Worm (Caenorhabditis elegans): ENCODE results near the gene srh-68.

Gene srh-68

DNA sequence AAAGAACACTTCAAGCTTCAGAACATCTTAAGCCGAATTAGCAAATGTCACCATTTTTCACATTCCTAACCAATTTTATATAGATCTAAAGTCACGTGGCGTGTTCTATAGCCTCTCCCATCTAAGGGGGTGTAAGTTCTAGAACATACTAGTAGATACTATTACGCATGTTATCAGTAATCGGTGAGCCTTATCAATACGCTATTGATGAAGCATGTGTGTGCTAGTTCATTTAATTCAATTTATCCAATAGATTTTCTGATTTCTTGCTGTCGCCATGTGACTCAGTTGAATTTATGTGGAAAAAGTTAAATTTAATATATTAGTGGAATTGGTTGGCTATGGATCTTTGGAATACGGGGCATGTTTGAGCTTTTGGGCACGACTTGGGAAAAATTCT lies 627 bp upstream of the srh-68 start:
- TF ChIP-seq mls-2 (tag; optimal IDR thresholded peaks at IDR 0.05) (no peak), ces-1 (GFP tag; optimal IDR thresholded peaks at IDR 0.05) (no peak), pha-4 (tag; optimal IDR thresholded peaks at IDR 0.05) (no peak), ztf-11 (tag; optimal IDR thresholded peaks at IDR 0.05) (no peak)

DNA sequence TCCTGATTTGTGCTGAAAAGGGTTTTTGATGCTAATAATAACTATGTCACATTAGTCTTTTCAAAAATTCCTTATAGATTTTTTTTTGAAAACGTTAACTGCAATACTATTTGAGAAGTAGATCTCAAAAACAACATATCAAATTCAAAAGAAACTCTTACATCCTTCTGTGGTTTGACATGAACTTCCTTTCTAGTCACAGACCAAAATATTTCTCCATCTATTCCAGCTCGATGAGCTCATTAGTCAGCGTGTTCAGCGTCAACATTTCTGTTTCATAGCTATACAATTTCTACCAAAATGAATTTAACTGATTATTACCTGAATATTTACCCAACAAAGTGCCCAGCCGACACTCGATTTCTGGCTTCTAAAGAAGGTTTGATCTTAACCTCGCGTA lies 1.5 kb downstream of the srh-68 start, which contains the start of gene srh-67:
Gene srh-67 (plus strand): TSS at position 301 of the 400 bp plus-strand sequence.
- TF ChIP-seq ceh-43 (GFP tag; optimal IDR thresholded peaks at IDR 0.05): no peak
- TF ChIP-seq ces-1 (GFP tag; optimal IDR thresholded peaks at IDR 0.05): no peak
- TF ChIP-seq hlh-1 (tag; optimal IDR thresholded peaks at IDR 0.05): no peak
- TF ChIP-seq unc-62 (GFP tag; optimal IDR thresholded peaks at IDR 0.05): no peak
- no peak for TF ChIP-seq pha-4 (tag; optimal IDR thresholded peaks at IDR 0.05)
- no peak for TF ChIP-seq nhr-28 (tag; optimal IDR thresholded peaks at IDR 0.05)
- TF ChIP-seq nhr-12 (tag; optimal IDR thresholded peaks at IDR 0.05): no peak
- TF ChIP-seq lsy-2 (tag; optimal IDR thresholded peaks at IDR 0.05): no peak
- no peak for TF ChIP-seq sptf-1 (tag; optimal IDR thresholded peaks at IDR 0.05)
- TF ChIP-seq M03D4.4 (tag; optimal IDR thresholded peaks at IDR 0.05): no peak
- no peak for TF ChIP-seq ceh-83 (GFP tag; optimal IDR thresholded peaks at IDR 0.05)
- TF ChIP-seq mab-5 (tag; optimal IDR thresholded peaks at IDR 0.05): no peak
- no peak for TF ChIP-seq nhr-76 (tag; optimal IDR thresholded peaks at IDR 0.05)
- no peak for TF ChIP-seq tbx-8 (GFP tag; optimal IDR thresholded peaks at IDR 0.05)

DNA sequence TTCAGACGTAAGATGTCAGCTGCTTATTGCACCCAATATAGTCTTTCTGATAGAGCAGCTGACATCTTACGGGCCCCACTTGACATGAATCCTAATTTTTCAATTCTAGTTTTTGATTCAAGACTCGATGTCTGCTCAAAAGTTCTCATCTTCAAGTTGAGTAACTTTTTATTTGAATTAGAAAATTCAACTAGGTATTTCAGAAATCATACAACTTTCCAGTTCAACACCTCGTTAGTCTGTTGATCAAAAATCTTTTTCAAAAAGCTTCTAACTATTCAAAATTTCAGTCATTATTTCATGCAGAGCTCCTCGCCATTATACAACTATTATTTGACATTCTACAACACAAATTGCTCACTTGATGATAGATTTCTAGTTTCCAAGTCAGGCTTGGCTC lies 4.7 kb downstream of the srh-68 start, which contains the start of gene srh-73:
Gene srh-73 (plus strand): TSS at position 301 of the 400 bp plus-strand sequence.
- TF ChIP-seq ztf-11 (tag; optimal IDR thresholded peaks at IDR 0.05) (no peak), M03D4.4 (tag; optimal IDR thresholded peaks at IDR 0.05) (no peak), drap-1 (GFP tag; optimal IDR thresholded peaks at IDR 0.05) (no peak), ham-2 (GFP tag; optimal IDR thresholded peaks at IDR 0.05) (no peak), mab-5 (tag; optimal IDR thresholded peaks at IDR 0.05) (no peak), nhr-12 (tag; optimal IDR thresholded peaks at IDR 0.05) (no peak), unc-39 (tag; optimal IDR thresholded peaks at IDR 0.05) (no peak), lin-32 (GFP tag; optimal IDR thresholded peaks at IDR 0.05) (no peak), nhr-237 (tag; optimal IDR thresholded peaks at IDR 0.05) (no peak), ceh-39 (tag; optimal IDR thresholded peaks at IDR 0.05) (no peak), zip-8 (tag; optimal IDR thresholded peaks at IDR 0.05) (no peak)

DNA sequence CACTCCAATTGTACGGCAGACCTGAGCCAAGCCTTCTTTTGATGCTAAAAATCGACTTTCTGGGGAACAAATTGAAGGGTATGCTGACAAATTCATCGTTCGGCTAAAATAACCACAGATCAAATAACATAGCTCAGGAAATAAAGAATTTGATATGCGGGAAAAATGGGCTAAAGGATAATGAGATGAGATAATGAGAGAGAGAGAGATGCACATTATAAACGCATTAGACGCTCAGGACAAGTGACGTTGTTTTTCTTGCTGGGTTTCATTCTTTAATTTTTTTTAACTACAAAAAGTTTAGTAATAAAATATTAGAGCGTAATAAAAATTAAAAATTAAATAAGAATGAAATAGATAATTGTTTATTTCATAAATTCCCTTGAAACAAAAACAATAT lies 7.5 kb downstream of the srh-68 start, which contains the start of gene srh-69:
Gene srh-69 (minus strand): TSS at position 101 of the 400 bp plus-strand sequence.
- no peak for TF ChIP-seq elt-1 (tag; optimal IDR thresholded peaks at IDR 0.05; ENCODE audit: borderline replicate concordance, insufficient read depth)
- TF ChIP-seq blmp-1 (tag; optimal IDR thresholded peaks at IDR 0.05): no peak
- no peak for TF ChIP-seq mep-1 (tag; optimal IDR thresholded peaks at IDR 0.05)
- no peak for TF ChIP-seq nhr-76 (tag; optimal IDR thresholded peaks at IDR 0.05)
- TF ChIP-seq bed-3 (GFP tag; optimal IDR thresholded peaks at IDR 0.05): no peak
- TF ChIP-seq nhr-237 (tag; optimal IDR thresholded peaks at IDR 0.05): no peak

DNA sequence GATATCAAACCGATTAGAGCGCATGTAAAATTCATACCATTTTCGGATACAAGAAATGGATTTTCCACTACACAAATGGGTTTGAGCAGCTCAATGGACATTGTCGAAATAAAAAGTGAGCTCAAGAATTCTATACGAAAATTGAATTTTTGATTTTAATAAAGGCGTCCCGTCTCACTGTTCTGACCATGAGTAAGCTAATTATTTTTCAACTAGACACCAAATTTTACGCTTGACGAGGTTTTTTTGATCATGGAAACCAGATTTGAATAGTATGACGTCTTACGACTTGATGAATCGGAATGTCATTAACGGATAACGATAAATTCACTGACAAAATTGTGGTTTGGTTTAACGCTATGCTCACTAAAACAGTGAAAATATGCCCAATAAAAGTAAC lies 9.2 kb downstream of the srh-68 start, which contains the start of gene srh-61:
Gene srh-61 (minus strand): TSS at position 101 of the 400 bp plus-strand sequence.
- TF ChIP-seq zip-8 (tag; optimal IDR thresholded peaks at IDR 0.05) (no peak), mls-2 (tag; optimal IDR thresholded peaks at IDR 0.05) (no peak), ham-2 (GFP tag; optimal IDR thresholded peaks at IDR 0.05) (no peak), unc-62 (GFP tag; optimal IDR thresholded peaks at IDR 0.05) (no peak), sptf-1 (tag; optimal IDR thresholded peaks at IDR 0.05) (no peak), mep-1 (tag; optimal IDR thresholded peaks at IDR 0.05) (no peak), lsy-2 (tag; optimal IDR thresholded peaks at IDR 0.05) (no peak), lin-13 (tag; optimal IDR thresholded peaks at IDR 0.05) (no peak), ceh-39 (tag; optimal IDR thresholded peaks at IDR 0.05) (no peak), cnd-1 (tag; optimal IDR thresholded peaks at IDR 0.05) (no peak), elt-3 (tag; optimal IDR thresholded peaks at IDR 0.05) (no peak), flh-1 (GFP tag; optimal IDR thresholded peaks at IDR 0.05) (no peak), sem-2 (GFP tag; optimal IDR thresholded peaks at IDR 0.05) (no peak), ceh-83 (GFP tag; optimal IDR thresholded peaks at IDR 0.05) (no peak), nhr-2 (tag; optimal IDR thresholded peaks at IDR 0.05) (no peak), nhr-28 (tag; optimal IDR thresholded peaks at IDR 0.05) (no peak), snpc-4 (tag; optimal IDR thresholded peaks at IDR 0.05) (no peak), elt-1 (tag; optimal IDR thresholded peaks at IDR 0.05; ENCODE audit: borderline replicate concordance, insufficient read depth) (no peak)

All from whole organism, mixed stage, embryonic.